Worm (Caenorhabditis elegans) whole organism, L4 larva: ENCODE data around the gene F54C9.11.

Source experiments
- D1046.2 ChIP-seq: fragments of 200-800 bp; sonication (Bioruptor generic); IDR thresholded peaks from 2 replicates; pipeline ENCODE4 v1.3.6; 2022; ENCODE audit warnings: missing genetic modification characterization, missing compliant biosample characterization
- F26F4.8 ChIP-seq: fragments of 200-800 bp; sonication (Bioruptor generic); conservative IDR thresholded peaks from 2 replicates; pipeline ENCODE4 v1.3.6; 2022; ENCODE audit warnings: missing genetic modification characterization, missing compliant biosample characterization
- F44E2.7 ChIP-seq: fragments of 200-800 bp; sonication (Bioruptor generic); IDR thresholded peaks from 2 replicates; pipeline ENCODE4 v2.1.2; 2022; ENCODE audit warnings: missing genetic modification characterization, missing compliant biosample characterization
- F49E8.2 ChIP-seq: sonication (generic microtip); optimal IDR thresholded peaks from 2 replicates; lab custom pipeline; 2016; ENCODE audit warnings: missing compliant biosample characterization, mild to moderate bottlenecking, missing genetic modification characterization, borderline replicate concordance
- T20F7.1 ChIP-seq: fragments of 200-800 bp; sonication (Bioruptor generic); optimal IDR thresholded peaks from 2 replicates; lab custom pipeline; 2018; ENCODE audit warnings: mild to moderate bottlenecking, missing genetic modification characterization, missing compliant biosample characterization
- T26A8.4 ChIP-seq: fragments of 200-800 bp; sonication (Bioruptor generic); IDR thresholded peaks from 2 replicates; pipeline ENCODE4 v1.3.6; 2022; ENCODE audit warnings: missing genetic modification characterization, missing compliant biosample characterization
- Y48G9A.11 ChIP-seq: fragments of 200-800 bp; sonication (Bioruptor generic); IDR thresholded peaks from 2 replicates; pipeline ENCODE4 v1.3.6; 2022; ENCODE audit warnings: missing genetic modification reagents, missing genetic modification characterization, missing compliant biosample characterization
- Y75B8A.6 ChIP-seq: fragments of 200-800 bp; sonication (Bioruptor generic); IDR thresholded peaks from 2 replicates; pipeline ENCODE4 v1.3.6; 2022; ENCODE audit warnings: missing genetic modification reagents, missing genetic modification characterization, missing compliant biosample characterization
- ZK546.5 ChIP-seq, 2 experiments: sonication (generic microtip); optimal IDR thresholded peaks; 2 replicates each; lab custom pipeline; 2017; ENCODE audit warnings: missing biosample characterization in 2 of 2, missing genetic modification characterization in 2 of 2
- aha-1 ChIP-seq: fragments of 150-350 bp; peaks from one replicate; lab custom pipeline; 2014; ENCODE audit warnings: missing biosample characterization, missing genetic modification characterization
- cey-2 ChIP-seq: sonication (generic microtip); optimal IDR thresholded peaks from 3 replicates; lab custom pipeline; 2017; ENCODE audit warnings: missing genetic modification characterization, mild to moderate bottlenecking, missing compliant biosample characterization, antibody characterized with exemption, borderline replicate concordance; ENCODE audit not compliant: insufficient read depth
- daf-16 ChIP-seq, 3 experiments: sonication (generic microtip); optimal IDR thresholded peaks; 2 replicates each; lab custom pipeline; 2016 to 2017; ENCODE audit warnings: missing genetic modification characterization in 3 of 3, missing genetic modification reagents in 3 of 3, mild to moderate bottlenecking in 2 of 3, missing compliant biosample characterization in 2 of 3, missing biosample characterization in 1 of 3, moderate library complexity in 1 of 3
- daf-19 ChIP-seq: fragments of 200-800 bp; sonication (Bioruptor generic); conservative IDR thresholded peaks from 2 replicates; pipeline ENCODE4 v1.3.6; 2022; ENCODE audit warnings: missing genetic modification characterization, missing compliant biosample characterization
- dmd-6 ChIP-seq: fragments of 200-800 bp; sonication (Bioruptor generic); IDR thresholded peaks from 2 replicates; pipeline ENCODE4 v1.3.6; 2022; ENCODE audit warnings: missing genetic modification reagents, missing genetic modification characterization, missing compliant biosample characterization
- dmd-9 ChIP-seq: fragments of 200-800 bp; sonication (Bioruptor generic); IDR thresholded peaks from 2 replicates; pipeline ENCODE4 v1.3.6; 2022; ENCODE audit warnings: missing genetic modification reagents, missing genetic modification characterization, missing compliant biosample characterization
- duxl-1 ChIP-seq: sonication (generic microtip); optimal IDR thresholded peaks from 2 replicates; lab custom pipeline; 2016; ENCODE audit warnings: mild to moderate bottlenecking, missing genetic modification characterization, moderate library complexity, missing compliant biosample characterization; ENCODE audit not compliant: poor library complexity
- dve-1 ChIP-seq: sonication (generic microtip); optimal IDR thresholded peaks from 2 replicates; lab custom pipeline; 2017; ENCODE audit warnings: antibody characterized with exemption, mild to moderate bottlenecking, missing genetic modification characterization, missing compliant biosample characterization; ENCODE audit not compliant: insufficient read depth
- fkh-10 ChIP-seq: fragments of 150-350 bp; optimal IDR thresholded peaks from 2 replicates; lab custom pipeline; 2014; ENCODE audit warnings: missing biosample characterization, missing genetic modification reagents, missing genetic modification characterization
- fos-1 ChIP-seq: fragments of 150-350 bp; optimal IDR thresholded peaks from 2 replicates; lab custom pipeline; 2014; ENCODE audit warnings: missing biosample characterization, missing genetic modification characterization
- hif-1 ChIP-seq, 2 experiments: sonication (generic microtip); optimal IDR thresholded peaks; 2 replicates each; lab custom pipeline; 2016 to 2017; ENCODE audit warnings: missing compliant biosample characterization in 2 of 2, missing genetic modification characterization in 2 of 2, missing genetic modification reagents in 2 of 2, missing genotype in 2 of 2, mild to moderate bottlenecking in 1 of 2
- hlh-11 ChIP-seq: fragments of 200-800 bp; sonication (Bioruptor generic); optimal IDR thresholded peaks from 2 replicates; lab custom pipeline; 2018; ENCODE audit warnings: mild to moderate bottlenecking, missing genetic modification characterization, missing compliant biosample characterization
- hlh-30 ChIP-seq: sonication (generic microtip); optimal IDR thresholded peaks from 2 replicates; lab custom pipeline; 2017; ENCODE audit warnings: antibody characterized with exemption, mild to moderate bottlenecking, missing genetic modification characterization, missing compliant biosample characterization; ENCODE audit not compliant: insufficient read depth
- hmg-1.1 ChIP-seq: fragments of 200-800 bp; sonication (Bioruptor generic); IDR thresholded peaks from 2 replicates; pipeline ENCODE4 v1.3.6; 2022; ENCODE audit warnings: missing genetic modification reagents, missing genetic modification characterization, missing compliant biosample characterization
- lim-7 ChIP-seq: fragments of 200-800 bp; sonication (Bioruptor generic); IDR thresholded peaks from 2 replicates; pipeline ENCODE4 v1.3.6; 2022; ENCODE audit warnings: missing genetic modification characterization, missing compliant biosample characterization
- lin-13 ChIP-seq: fragments of 150-350 bp; optimal IDR thresholded peaks from 2 replicates; lab custom pipeline; 2014; ENCODE audit warnings: missing biosample characterization, missing genetic modification reagents, missing genetic modification characterization
- lin-38 ChIP-seq: fragments of 200-800 bp; sonication (Bioruptor generic); IDR thresholded peaks from 2 replicates; pipeline ENCODE4 v1.3.6; 2022; ENCODE audit warnings: missing genetic modification reagents, missing genetic modification characterization, missing compliant biosample characterization
- lsy-2 ChIP-seq, 2 experiments: fragments of 150-350 bp in 1 of 2; sonication (generic microtip) in 1 of 2; optimal IDR thresholded peaks; 2 replicates each; lab custom pipeline; 2014 to 2017; ENCODE audit warnings: missing biosample characterization in 2 of 2, missing genetic modification characterization in 2 of 2
- mes-2 ChIP-seq: sonication (generic microtip); optimal IDR thresholded peaks from 2 replicates; lab custom pipeline; 2016; ENCODE audit warnings: missing genotype, mild to moderate bottlenecking, missing genetic modification characterization, missing compliant biosample characterization; ENCODE audit not compliant: poor library complexity, severe bottlenecking
- mxl-2 ChIP-seq: fragments of 200-800 bp; sonication (Bioruptor generic); conservative IDR thresholded peaks from 2 replicates; pipeline ENCODE4 v1.3.6; 2022; ENCODE audit warnings: missing genetic modification reagents, missing genetic modification characterization, missing compliant biosample characterization
- mxl-3 ChIP-seq: fragments of 200-800 bp; sonication (Bioruptor generic); optimal IDR thresholded peaks from 2 replicates; lab custom pipeline; 2018; ENCODE audit warnings: mild to moderate bottlenecking, missing genetic modification characterization, missing compliant biosample characterization
- nhr-10 ChIP-seq: fragments of 150-350 bp; optimal IDR thresholded peaks from 2 replicates; lab custom pipeline; 2014; ENCODE audit warnings: missing biosample characterization, missing genetic modification characterization
- nhr-102 ChIP-seq: sonication (generic microtip); optimal IDR thresholded peaks from 2 replicates; lab custom pipeline; 2016; ENCODE audit warnings: mild to moderate bottlenecking, missing genetic modification characterization, moderate library complexity, missing compliant biosample characterization
- nhr-11 ChIP-seq: fragments of 150-350 bp; optimal IDR thresholded peaks from 2 replicates; lab custom pipeline; 2014; ENCODE audit warnings: missing biosample characterization, missing genetic modification characterization
- nhr-111 ChIP-seq: fragments of 200-800 bp; sonication (Bioruptor generic); optimal IDR thresholded peaks from 2 replicates; lab custom pipeline; 2018; ENCODE audit warnings: mild to moderate bottlenecking, missing genetic modification characterization, missing compliant biosample characterization
- nhr-28 ChIP-seq: fragments of 150-350 bp; optimal IDR thresholded peaks from 2 replicates; lab custom pipeline; 2014; ENCODE audit warnings: missing biosample characterization, missing genetic modification characterization
- nhr-41 ChIP-seq: fragments of 200-800 bp; sonication (Bioruptor generic); IDR thresholded peaks from 2 replicates; pipeline ENCODE4 v1.3.6; 2022; ENCODE audit warnings: missing genetic modification reagents, missing genetic modification characterization, missing compliant biosample characterization
- nhr-42 ChIP-seq: fragments of 200-800 bp; sonication (Bioruptor generic); IDR thresholded peaks from 2 replicates; pipeline ENCODE4 v1.3.6; 2022; ENCODE audit warnings: missing genetic modification characterization, missing compliant biosample characterization
- nhr-6 ChIP-seq: fragments of 150-350 bp; optimal IDR thresholded peaks from 2 replicates; lab custom pipeline; 2014; ENCODE audit warnings: missing biosample characterization, missing genetic modification characterization
- sdz-12 ChIP-seq: fragments of 200-800 bp; sonication (Bioruptor generic); optimal IDR thresholded peaks from 2 replicates; lab custom pipeline; 2018; ENCODE audit warnings: mild to moderate bottlenecking, missing genetic modification characterization, missing compliant biosample characterization
- snpc-1.2 ChIP-seq: fragments of 200-800 bp; sonication (Bioruptor generic); IDR thresholded peaks from 2 replicates; pipeline ENCODE4 v1.3.6; 2022; ENCODE audit warnings: missing genetic modification reagents, missing genetic modification characterization, missing compliant biosample characterization
- tra-1 ChIP-seq: fragments of 200-800 bp; sonication (Bioruptor generic); IDR thresholded peaks from 2 replicates; pipeline ENCODE4 v1.3.6; 2022; ENCODE audit warnings: missing genetic modification reagents, missing genetic modification characterization, missing compliant biosample characterization
- unc-130 ChIP-seq: sonication (generic microtip); optimal IDR thresholded peaks from 2 replicates; lab custom pipeline; 2016; ENCODE audit warnings: missing genetic modification reagents, missing genetic modification characterization, missing compliant biosample characterization
- zag-1 ChIP-seq: fragments of 150-350 bp; optimal IDR thresholded peaks from 2 replicates; lab custom pipeline; 2014; ENCODE audit warnings: missing biosample characterization, missing genetic modification characterization

The F54C9.11 gene

DNA sequence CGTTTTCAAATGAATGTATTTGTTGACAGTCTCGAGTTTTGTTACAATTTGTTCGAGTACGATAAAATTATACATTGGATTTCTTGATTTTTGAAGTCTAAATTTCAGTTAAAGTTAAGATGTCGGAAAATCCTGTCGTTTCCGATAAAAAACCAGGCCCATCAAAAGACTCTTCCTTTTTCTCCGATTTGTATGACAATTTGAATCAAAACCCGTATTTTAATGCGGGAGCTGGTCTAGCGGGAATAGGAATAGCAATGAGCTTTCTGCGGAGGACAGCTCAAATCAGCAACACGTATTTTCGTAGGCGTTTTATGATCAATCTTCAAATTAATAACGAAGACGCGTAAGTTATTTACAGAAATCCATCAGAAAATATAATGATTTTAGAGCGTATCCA, 13.9 kb downstream of the F54C9.11 start, which contains the start of gene bcs-1:
Gene bcs-1, plus strand, starts transcription at position 109 of the 400 bp plus-strand sequence.
- 0 out of 2 replicates have a peak, but pooled peaks have one; percentile 14 for TF ChIP-seq tra-1 (GFP tag; lab: Robert Waterston, UW)
- TF ChIP-seq nhr-11 (tag; lab: Kevin White, UChicago): no peak
- peak; percentile 49; the same call in 1 of the 2 replicates for TF ChIP-seq lin-38
- no peak for TF ChIP-seq daf-16 (GFP tag; optimal IDR thresholded peaks at IDR 0.05; lab: Kevin White, UChicago)
- TF ChIP-seq daf-16 (tag; optimal IDR thresholded peaks at IDR 0.05; lab: Kevin White, UChicago): peak; percentile 14
- no peak for TF ChIP-seq nhr-10
- TF ChIP-seq Y48G9A.11 (GFP tag; lab: Robert Waterston, UW): 0 out of 2 replicates have a peak, but pooled peaks have one; percentile 7
- TF ChIP-seq lim-7 (GFP tag; lab: Robert Waterston, UW): no peak
- TF ChIP-seq F49E8.2 (tag; lab: Kevin White, UChicago): peak; percentile 39
- TF ChIP-seq T26A8.4 (GFP tag; lab: Robert Waterston, UW): no peak

DNA sequence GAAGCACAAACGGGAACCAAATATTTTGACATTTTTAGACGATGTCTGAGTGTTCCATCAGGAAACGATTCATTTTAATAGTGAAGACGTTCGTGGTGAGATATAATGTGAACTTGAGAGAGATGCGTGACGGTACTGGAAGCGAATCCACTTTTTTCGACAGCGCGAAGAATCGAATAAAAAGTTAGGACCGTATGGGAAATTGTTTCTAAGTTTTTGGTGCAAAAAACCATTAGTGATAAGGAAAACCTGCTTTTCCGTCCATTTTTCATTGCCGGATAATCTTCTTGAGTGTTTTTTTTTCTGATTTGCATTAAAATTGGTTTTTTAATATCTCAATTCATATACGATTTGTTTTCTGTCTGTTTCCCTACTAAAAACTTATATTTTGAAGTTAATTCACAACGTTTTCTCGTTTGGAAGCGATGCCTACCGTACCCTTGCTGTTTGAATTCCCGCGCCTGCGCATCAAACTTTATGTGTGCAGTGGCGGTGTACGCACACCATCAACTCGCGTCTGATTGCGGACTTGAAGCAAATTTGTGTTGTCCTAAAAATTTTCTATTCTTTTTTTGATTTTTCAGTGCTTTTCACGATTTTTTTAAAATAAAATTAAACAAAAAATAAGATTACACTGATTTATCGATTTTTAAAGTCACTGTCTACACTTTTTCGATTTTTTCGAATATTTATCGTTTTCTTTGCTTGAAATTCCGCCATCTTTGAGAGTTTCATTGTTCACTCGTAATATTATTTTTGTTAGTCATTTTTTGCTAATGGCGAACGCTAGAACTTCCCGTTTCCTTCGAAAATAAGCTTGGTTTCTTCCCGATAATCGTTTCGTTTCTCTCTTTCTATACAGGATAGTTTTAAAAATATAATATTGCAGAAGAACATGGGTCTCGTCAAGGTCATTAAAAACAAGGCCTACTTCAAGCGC, 15.6 kb downstream of the F54C9.11 start, which contains the start of the genes col-38 and rpl-5:
Gene col-38, minus strand, starts transcription at position 51 of the 940 bp plus-strand sequence.
Gene rpl-5, plus strand, starts transcription at position 890 of the 940 bp plus-strand sequence.
- TF ChIP-seq T26A8.4 (GFP tag; lab: Robert Waterston, UW) (peak; percentile 69), hlh-11 (tag; lab: Kevin White, UChicago) (peak; percentile 82), dve-1 (peak; percentile 90), cey-2 (tag; lab: Kevin White, UChicago) (no peak), D1046.2 (GFP tag; lab: Robert Waterston, UW) (no peak), hmg-1.1 (GFP tag; lab: Robert Waterston, UW) (peak; percentile 79), mxl-3 (GFP tag; lab: Kevin White, UChicago) (peak; percentile 67), Y75B8A.6 (GFP tag; lab: Robert Waterston, UW) (no peak), nhr-28 (tag; lab: Kevin White, UChicago) (peak; percentile 85), F44E2.7 (GFP tag; lab: Robert Waterston, UW) (no peak), nhr-102 (peak; percentile 66), hif-1 (tag; optimal IDR thresholded peaks at IDR 0.05; lab: Kevin White, UChicago) (peak in 1 of 2 experiments; percentile 78), sdz-12 (GFP tag; lab: Kevin White, UChicago) (no peak), nhr-41 (no peak), dmd-9 (GFP tag; lab: Robert Waterston, UW) (no peak), ZK546.5 (tag; optimal IDR thresholded peaks at IDR 0.05; lab: Kevin White, UChicago) (peak; percentile 26 to 93), mes-2 (peak; percentile 92), zag-1 (tag; lab: Kevin White, UChicago) (no peak), fkh-10 (GFP tag; lab: Kevin White, UChicago) (peak; percentile 90), lin-13 (GFP tag; lab: Kevin White, UChicago) (peak; percentile 72), unc-130 (GFP tag; lab: Kevin White, UChicago) (peak; percentile 17), T20F7.1 (GFP tag; lab: Kevin White, UChicago) (no peak), snpc-1.2 (GFP tag; lab: Robert Waterston, UW) (0 out of 2 replicates have a peak, but pooled peaks have one; percentile 15), F26F4.8 (no peak), lim-7 (GFP tag; lab: Robert Waterston, UW) (no peak), fos-1 (no peak), dmd-6 (peak; percentile 60), daf-16 (GFP tag; optimal IDR thresholded peaks at IDR 0.05; lab: Kevin White, UChicago) (no peak), daf-16 (tag; optimal IDR thresholded peaks at IDR 0.05; lab: Kevin White, UChicago) (peak; percentile 79), nhr-6 (peak; percentile 88), daf-19 (GFP tag; lab: Robert Waterston, UW) (0 out of 2 replicates have a peak, but pooled peaks have one; percentile 51), nhr-11 (tag; lab: Kevin White, UChicago) (peak; percentile 87), hlh-30 (tag; lab: Kevin White, UChicago) (peak; percentile 89), mxl-2 (GFP tag; lab: Robert Waterston, UW) (no peak), lsy-2 (tag; optimal IDR thresholded peaks at IDR 0.05; lab: Kevin White, UChicago) (peak; percentile 89 to 98), nhr-42 (GFP tag; lab: Robert Waterston, UW) (peak; percentile 23; the same call in 1 of the 2 replicates), F49E8.2 (tag; lab: Kevin White, UChicago) (no peak), nhr-111 (GFP tag; lab: Kevin White, UChicago) (no peak), aha-1 (tag; lab: Kevin White, UChicago) (peak; percentile 97), duxl-1 (peak; percentile 53)
